Fruit fly (Drosophila melanogaster) whole organism: Measurements from ENCODE around the gene NimB2.

Experiments used
- CG8478 ChIP-seq: fragments of >200 bp; optimal IDR thresholded peaks from 2 replicates; lab custom pipeline; 2018; ENCODE audit warnings: inconsistent platforms
- Dll ChIP-seq: fragments of >200 bp; optimal IDR thresholded peaks from 2 replicates; lab custom pipeline; 2017
- EcR ChIP-seq, 2 experiments: fragments of >200 bp; optimal IDR thresholded peaks; 2 replicates each; lab custom pipeline; 2017; ENCODE audit warnings: missing biosample characterization in 2 of 2, missing genetic modification characterization in 2 of 2, missing genetic modification reagents in 2 of 2
- pan ChIP-seq: fragments of >200 bp; optimal IDR thresholded peaks from 2 replicates; lab custom pipeline; 2017
- psq ChIP-seq: fragments of >200 bp; optimal IDR thresholded peaks from 2 replicates; lab custom pipeline; 2017
- usp ChIP-seq: fragments of >200 bp; optimal IDR thresholded peaks from 2 replicates; lab custom pipeline; 2017; ENCODE audit warnings: missing biosample characterization, missing genetic modification characterization, mixed read lengths

NimB2 gene

DNA sequence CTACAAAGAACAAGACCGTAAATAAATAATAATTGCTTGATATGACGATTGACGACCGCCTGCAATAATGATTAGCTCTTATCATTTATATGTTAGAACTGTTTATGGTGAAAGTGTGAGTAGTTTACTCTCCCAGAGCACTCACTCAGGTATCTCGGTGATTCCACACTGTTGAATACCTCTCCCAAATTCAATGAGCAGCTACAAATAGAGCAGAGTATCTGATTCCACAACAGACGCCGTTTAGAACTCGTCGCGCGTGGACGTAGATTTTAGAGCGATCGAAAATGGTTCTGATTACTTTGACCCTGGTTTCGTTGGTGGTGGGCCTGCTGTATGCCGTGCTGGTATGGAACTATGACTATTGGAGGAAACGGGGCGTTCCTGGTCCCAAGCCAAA, 10.3 kb upstream of the NimB2 start, which contains the start of gene Cyp28a5:
Gene Cyp28a5 (plus strand): TSS at position 230 of the 400 bp plus-strand sequence.
- no peak for TF ChIP-seq psq
- no peak for TF ChIP-seq usp
- TF ChIP-seq pan = no peak
- TF ChIP-seq EcR (GFP tag; optimal IDR thresholded peaks at IDR 0.05; lab: Kevin White, UChicago) = no peak
- TF ChIP-seq CG8478 (lab: Kevin White, UChicago) = no peak

DNA sequence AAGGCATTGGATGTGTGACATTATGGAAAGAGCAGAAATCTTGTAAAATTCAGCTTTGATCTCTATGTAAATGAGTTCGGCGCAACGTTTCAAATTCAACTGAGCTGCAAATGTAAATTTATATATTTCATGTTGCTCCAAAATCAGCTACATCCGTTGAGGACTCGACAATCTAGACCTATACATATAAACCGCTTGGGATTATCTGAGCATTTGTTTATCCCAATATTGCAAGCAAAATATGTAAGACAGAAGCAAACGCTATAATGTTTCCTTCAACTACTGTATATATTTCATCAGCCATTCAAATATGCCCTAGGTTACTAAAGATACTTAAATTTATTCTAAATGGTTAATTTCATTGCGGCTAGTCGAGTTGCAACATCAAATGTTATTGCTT, 9.9 kb upstream of the NimB2 start, which contains the start of gene NimC1:
Gene NimC1 (minus strand): TSS at position 101 of the 400 bp plus-strand sequence.
- TF ChIP-seq Dll (lab: Kevin White, UChicago) = no peak
- no peak for TF ChIP-seq psq

DNA sequence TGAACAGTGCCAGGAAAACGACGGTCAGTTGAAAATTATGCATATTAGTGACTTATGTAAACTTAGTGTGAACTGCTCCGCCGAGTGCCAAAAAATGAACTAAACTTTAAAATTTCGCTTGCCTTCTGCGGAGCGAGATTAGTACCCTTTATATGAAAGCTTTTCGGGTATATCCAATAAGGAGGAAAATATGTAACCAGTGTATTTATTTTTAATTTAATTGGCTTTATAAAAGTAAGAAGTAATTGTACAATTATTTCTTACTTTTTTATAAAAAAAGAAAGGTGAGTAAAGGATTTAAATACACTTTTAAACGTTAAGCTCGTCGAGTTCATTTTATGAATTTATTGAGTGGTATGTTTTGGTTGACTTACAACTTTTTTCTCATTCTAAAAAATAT, 6.0 kb upstream of the NimB2 start, which contains the start of gene He:
Gene He (minus strand): TSS at position 101 of the 400 bp plus-strand sequence.
- no peak for TF ChIP-seq EcR (GFP tag; optimal IDR thresholded peaks at IDR 0.05; lab: Kevin White, UChicago)
- TF ChIP-seq pan = no peak
- TF ChIP-seq CG8478 (lab: Kevin White, UChicago) = no peak
- TF ChIP-seq psq = no peak
- TF ChIP-seq usp = no peak
- TF ChIP-seq Dll (lab: Kevin White, UChicago) = no peak

DNA sequence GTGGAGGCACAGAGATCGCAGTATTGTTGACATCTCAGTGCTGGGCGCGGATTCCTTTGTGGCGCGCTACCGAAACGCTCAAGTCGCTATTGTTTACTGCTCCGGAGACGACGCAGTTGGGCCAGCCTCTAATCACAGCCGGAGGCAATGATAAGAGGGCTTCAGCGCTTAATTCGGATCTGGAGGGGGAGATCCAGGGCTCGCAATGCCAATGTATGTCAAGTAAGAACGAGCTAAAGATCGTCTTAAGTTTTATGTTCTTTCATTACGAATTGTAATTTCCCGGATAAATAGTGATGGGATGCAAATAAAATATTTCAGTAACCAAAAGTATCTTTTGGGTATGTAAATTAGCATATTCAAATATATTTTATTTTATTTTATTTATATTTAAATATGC, 3.1 kb upstream of the NimB2 start, which contains the start of the genes NimB4 and NimB5:
Gene NimB4 (minus strand): TSS at position 101 of the 400 bp plus-strand sequence.
Gene NimB5 (plus strand): TSS at position 302 of the 400 bp plus-strand sequence.
- TF ChIP-seq pan (no peak), usp (no peak)

DNA sequence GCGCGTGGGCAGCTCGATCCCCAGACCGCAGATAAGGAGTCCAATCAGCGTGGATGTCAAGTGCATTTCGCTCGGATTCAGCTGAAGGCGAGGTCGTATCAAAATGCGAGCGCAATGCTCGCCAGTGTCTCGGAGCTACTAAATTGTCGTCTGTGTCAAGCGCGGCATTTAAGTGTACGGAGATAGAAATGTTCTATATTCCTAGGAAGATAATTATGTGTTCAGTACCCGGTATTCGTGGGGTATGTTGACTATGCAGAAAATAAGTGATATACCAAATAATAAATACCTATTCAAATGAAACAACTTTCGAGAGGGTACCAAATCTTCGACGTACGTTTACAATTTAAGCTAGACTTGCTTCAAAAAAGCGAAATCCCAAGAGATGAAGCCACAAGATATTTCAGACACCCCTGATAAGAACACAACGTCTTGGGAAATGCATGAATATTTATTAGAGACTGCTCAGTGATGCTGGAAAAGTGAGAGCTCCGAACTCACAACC, 1.1 kb upstream of the NimB2 start, which contains the start of gene NimB3:
Gene NimB3 (minus strand): TSS at position 140 of the 505 bp plus-strand sequence.
- TF ChIP-seq Dll (lab: Kevin White, UChicago) (no peak), pan (no peak), psq (no peak), EcR (GFP tag; optimal IDR thresholded peaks at IDR 0.05; lab: Kevin White, UChicago) (no peak), CG8478 (lab: Kevin White, UChicago) (no peak), usp (no peak)

DNA sequence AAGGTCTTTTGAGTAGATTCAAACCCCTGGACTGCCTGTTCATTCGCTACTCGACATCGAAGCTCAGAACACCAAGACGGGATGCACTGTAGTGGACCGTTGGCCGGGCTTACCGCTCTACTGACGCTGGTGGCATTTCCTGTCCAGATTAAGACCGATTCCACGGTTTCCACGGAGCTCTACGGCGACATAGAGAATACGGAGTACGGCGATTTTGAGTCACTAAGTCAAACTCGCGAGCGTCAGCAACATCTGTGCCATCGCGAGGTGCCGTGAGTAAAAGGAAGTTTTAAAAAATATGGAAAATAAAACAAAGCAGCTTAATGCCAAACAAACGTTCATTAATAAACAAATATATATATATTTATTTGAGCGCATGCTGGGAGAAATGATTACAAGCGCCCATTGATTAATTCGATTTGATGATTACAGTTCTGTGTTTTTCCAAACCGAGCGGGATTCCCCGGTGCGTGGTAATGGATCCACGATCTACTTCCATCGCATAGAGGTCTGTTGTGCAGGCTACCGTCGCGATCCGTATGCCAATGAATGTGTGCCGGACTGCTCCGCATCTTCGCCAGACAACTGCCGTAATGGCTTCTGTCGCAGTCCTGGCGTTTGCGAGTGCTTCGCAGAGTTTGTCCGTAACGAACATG, 3.2 kb downstream of the NimB2 start, which contains the start of gene NimB1:
Gene NimB1 (plus strand): TSS at position 41 of the 656 bp plus-strand sequence.
- TF ChIP-seq psq (no peak), CG8478 (lab: Kevin White, UChicago) (no peak), usp (no peak), pan (no peak), Dll (lab: Kevin White, UChicago) (no peak), EcR (GFP tag; optimal IDR thresholded peaks at IDR 0.05; lab: Kevin White, UChicago) (no peak)

DNA sequence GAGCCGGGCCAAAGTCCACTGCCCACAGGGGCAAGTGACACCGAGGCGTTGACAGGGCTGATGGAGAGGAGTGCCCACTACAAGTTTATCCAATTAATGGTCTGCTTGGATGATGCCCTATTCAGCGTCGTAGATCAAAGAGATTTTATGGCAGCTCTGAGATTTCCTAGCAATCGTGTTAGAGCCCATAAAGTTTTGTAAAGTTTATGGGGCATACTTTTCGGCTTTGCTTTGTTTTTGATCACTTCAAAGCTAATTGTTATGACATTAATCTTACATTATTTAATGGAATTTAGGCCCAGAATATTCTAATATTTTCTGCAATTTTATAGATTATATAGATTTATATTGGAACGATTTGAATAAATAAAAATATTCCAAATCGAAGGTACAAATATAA, 6.4 kb downstream of the NimB2 start:
- TF ChIP-seq Dll (lab: Kevin White, UChicago) = no peak
- TF ChIP-seq pan = no peak
- TF ChIP-seq psq = no peak
- no peak for TF ChIP-seq EcR (GFP tag; optimal IDR thresholded peaks at IDR 0.05; lab: Kevin White, UChicago)
- no peak for TF ChIP-seq CG8478 (lab: Kevin White, UChicago)
- TF ChIP-seq usp = no peak

DNA sequence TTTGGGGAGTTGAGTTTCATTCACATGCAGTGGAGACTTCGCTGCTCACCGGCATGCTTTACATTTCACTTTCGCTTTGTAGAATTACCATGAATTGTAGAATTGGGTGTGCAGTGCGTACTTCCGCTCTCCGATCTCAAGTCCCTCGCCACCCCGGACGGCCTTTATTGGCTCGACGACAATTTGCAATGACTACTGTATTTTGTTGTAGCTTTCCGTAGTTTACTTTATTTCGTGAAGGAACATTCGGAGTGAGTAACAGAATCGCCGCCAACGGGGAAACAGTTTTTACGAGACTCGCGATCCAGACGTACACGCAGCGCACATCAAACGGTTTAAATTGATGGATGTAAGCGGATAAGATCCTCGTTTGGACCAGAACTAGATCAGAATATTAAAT, 9.6 kb downstream of the NimB2 start, which contains the start of gene NimA:
Gene NimA (plus strand): TSS at position 301 of the 400 bp plus-strand sequence.
- TF ChIP-seq psq (no peak), Dll (lab: Kevin White, UChicago) (no peak), CG8478 (lab: Kevin White, UChicago) (no peak), pan (no peak), EcR (GFP tag; optimal IDR thresholded peaks at IDR 0.05; lab: Kevin White, UChicago) (no peak), usp (no peak)

DNA sequence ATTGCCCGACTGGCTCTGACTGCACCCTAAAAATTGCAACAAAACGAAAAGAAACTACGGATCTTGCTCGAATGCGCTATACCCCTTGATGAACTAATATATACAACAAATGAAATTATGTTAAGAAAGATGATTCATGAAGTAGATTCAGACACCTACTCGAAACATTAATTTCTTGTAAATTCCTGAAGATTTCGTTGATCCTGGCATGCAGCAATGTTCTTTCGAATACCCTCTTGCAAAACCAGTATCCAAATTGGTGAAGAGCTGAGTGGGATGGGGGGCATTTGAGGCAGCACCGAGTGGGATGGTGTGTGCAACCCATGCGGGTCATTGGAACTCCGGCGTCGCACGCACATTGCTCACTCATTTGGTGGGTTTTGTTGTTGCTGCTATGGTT, 11.0 kb downstream of the NimB2 start:
- TF ChIP-seq psq (no peak), EcR (GFP tag; optimal IDR thresholded peaks at IDR 0.05; lab: Kevin White, UChicago) (no peak), pan (peak; percentile 94)

DNA sequence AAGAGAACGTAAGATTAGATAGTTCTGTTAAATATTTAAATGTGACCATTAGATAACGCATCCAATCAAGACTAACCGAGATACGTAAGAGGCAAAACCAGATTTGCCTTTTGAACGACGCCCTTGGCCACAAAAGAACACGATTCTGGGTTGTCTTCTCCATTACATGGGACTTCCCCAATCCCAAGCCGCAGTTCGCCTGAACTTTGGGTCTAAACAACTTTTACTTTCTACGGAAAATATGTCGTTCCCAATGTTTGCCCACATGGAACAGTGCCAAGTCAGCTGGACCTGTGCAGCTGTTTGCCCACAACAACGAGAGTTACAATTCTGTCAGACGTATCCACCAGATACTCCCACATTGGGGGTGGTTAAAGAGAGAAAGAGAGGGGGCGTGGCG, 17.0 kb downstream of the NimB2 start:
- TF ChIP-seq CG8478 (lab: Kevin White, UChicago) (no peak), pan (no peak), Dll (lab: Kevin White, UChicago) (no peak)

DNA sequence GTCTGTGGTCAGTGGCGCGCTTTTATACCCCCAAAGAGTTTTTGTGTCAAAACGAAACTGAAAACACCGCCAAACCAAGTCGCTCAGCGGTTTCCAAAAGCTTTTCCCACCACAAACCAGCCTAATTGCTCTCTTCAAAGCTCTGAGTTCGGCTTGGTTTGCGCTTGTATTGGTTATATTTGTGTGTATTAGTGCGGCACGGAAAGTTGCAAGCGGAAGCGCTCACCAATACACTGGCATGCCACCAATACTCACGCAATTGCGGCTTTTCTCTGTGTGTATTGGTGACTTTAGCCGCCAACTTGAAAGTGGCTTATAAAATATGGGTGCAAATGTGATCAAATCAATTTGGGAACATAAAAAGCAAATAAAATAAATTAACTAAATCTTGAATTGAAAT, 19.3 kb downstream of the NimB2 start, which contains the start of gene Vajk3:
Gene Vajk3 (minus strand): TSS at position 1 of the 400 bp plus-strand sequence.
- TF ChIP-seq psq (no peak), CG8478 (lab: Kevin White, UChicago) (no peak), pan (no peak), EcR (GFP tag; optimal IDR thresholded peaks at IDR 0.05; lab: Kevin White, UChicago) (no peak), usp (no peak), Dll (lab: Kevin White, UChicago) (no peak)

DNA sequence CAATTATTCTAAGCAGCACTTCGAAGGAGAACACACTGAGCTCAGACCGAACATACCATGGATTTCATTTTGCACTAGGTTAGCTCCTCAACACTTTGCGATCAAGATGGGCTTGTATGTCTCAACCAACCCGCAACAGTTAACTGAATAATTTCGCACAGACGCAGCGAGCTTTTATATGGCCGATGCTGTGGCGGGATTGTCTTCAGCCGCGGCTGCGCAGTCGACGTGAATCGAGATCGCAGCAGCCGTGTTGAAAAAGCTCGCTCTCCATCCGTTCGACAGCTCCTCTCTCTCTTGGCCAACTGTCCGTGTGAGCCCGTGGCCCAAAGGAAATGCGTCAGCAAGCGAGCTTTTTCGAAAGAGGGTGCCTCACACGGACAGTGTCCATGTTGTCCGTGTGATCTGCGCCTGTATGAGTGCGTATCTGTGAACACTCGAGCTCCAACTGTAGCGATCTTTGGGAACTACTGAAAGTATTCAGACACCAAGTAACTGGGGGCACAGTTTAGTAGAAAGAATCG, 32.2 kb downstream of the NimB2 start, which contains the start of gene Vajk2:
Gene Vajk2 (minus strand): TSS at position 151 of the 524 bp plus-strand sequence.
- no peak for TF ChIP-seq usp
- TF ChIP-seq Dll (lab: Kevin White, UChicago) = no peak
- no peak for TF ChIP-seq pan
- no peak for TF ChIP-seq psq
- TF ChIP-seq EcR (GFP tag; optimal IDR thresholded peaks at IDR 0.05; lab: Kevin White, UChicago) = no peak

DNA sequence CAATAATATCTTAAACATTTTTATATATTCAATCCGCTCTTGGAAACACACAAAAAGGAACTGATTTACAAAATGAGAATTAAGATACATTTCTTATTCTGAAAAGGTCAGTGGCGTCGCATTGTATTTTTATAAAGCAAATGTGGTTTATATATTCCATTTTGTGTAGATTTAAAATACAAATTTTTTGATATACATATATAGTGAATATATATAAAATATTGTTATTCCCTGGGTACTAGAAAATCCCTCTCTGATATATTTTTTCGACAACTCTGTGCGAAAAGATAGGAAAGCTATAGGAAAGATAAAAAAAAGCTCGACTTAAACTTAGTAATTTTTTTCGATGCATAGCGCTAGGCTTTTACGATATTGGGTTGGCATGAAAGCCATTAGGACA, 35.5 kb downstream of the NimB2 start, which contains the start of gene CG42711:
Gene CG42711 (minus strand): TSS at position 45 of the 400 bp plus-strand sequence.
- no peak for TF ChIP-seq Dll (lab: Kevin White, UChicago)
- TF ChIP-seq psq = no peak
- TF ChIP-seq usp = no peak
- TF ChIP-seq CG8478 (lab: Kevin White, UChicago) = no peak
- TF ChIP-seq pan = no peak
- TF ChIP-seq EcR (GFP tag; optimal IDR thresholded peaks at IDR 0.05; lab: Kevin White, UChicago) = no peak
